Fruit fly (Drosophila melanogaster): Measurements from ENCODE around the gene Arglu1.

Gene Arglu1

DNA sequence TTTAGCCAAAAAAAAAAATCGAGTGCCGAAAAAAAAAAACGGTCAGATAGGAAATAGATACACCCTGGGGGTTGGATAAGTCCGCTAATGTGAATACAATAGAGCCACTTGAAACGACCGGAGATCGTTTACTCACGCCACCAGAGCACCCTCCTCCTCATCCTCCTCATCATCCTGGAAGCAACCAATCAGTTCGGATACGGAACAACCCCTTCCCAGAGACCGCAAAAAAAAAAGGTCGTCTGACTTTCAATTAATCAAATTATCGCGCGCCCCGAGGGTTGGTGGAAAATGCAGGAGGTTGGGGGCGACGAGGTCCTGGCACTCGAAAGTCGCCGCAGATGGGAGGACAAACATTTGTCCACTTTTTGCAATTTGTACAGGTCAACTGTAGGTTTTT is 34.7 kb upstream of the Arglu1 start:
- no peak for TF ChIP-seq rn (GFP tag; IDR thresholded peaks at IDR 0.05)
- TF ChIP-seq CG8159 (tag; optimal IDR thresholded peaks at IDR 0.05): no peak
- TF ChIP-seq CG17806 (tag; optimal IDR thresholded peaks at IDR 0.05): no peak
- no peak for TF ChIP-seq CG12605 (GFP tag; IDR thresholded peaks at IDR 0.05)
- TF ChIP-seq CG10348 (GFP tag; IDR thresholded peaks at IDR 0.05): no peak
- no peak for TF ChIP-seq CG15710 (tag; optimal IDR thresholded peaks at IDR 0.05)
- no peak for TF ChIP-seq Ets98B (GFP tag; IDR thresholded peaks at IDR 0.05)
- no peak for TF ChIP-seq CG34367 (tag; optimal IDR thresholded peaks at IDR 0.05)
- no peak for TF ChIP-seq CG4496 (GFP tag; IDR thresholded peaks at IDR 0.05)
- TF ChIP-seq D1 (tag; optimal IDR thresholded peaks at IDR 0.05): no peak
- TF ChIP-seq fd96Ca (GFP tag; IDR thresholded peaks at IDR 0.05): no peak

DNA sequence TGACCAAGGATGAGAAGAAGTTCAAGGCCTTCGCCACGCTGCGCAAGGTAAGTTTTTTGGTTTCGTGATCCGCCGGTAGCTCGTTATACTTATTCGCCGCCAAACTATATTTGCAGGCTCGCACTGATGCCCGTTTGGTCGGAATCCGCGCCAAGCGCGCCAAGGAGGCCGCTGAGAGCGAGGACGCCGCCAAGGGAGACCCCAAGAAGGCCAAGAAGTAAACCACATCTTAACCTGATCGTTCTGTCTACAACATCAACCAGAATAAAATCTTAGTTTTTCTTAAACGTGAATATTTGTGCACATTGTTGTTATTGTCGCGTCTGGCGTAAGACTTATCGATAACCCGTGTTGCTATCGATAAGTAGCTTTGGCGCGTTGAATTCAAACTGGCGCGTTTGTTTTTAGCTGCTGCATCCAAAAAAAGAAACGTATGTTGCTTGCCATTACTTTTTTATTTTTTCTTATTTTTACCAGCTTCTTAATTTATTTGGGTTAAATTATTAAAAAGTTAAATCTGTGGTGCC is 30.3 kb upstream of the Arglu1 start:
- TF ChIP-seq Snoo (tag; optimal IDR thresholded peaks at IDR 0.05) (no peak), CG12605 (GFP tag; IDR thresholded peaks at IDR 0.05) (no peak), fd96Ca (GFP tag; IDR thresholded peaks at IDR 0.05) (no peak), CG15710 (tag; optimal IDR thresholded peaks at IDR 0.05) (no peak), D1 (tag; optimal IDR thresholded peaks at IDR 0.05) (no peak), gl (tag; optimal IDR thresholded peaks at IDR 0.05) (no peak), CG9948 (tag; optimal IDR thresholded peaks at IDR 0.05) (no peak), CG17806 (tag; optimal IDR thresholded peaks at IDR 0.05) (no peak), CG4496 (GFP tag; IDR thresholded peaks at IDR 0.05) (no peak), CG32121 (GFP tag; IDR thresholded peaks at IDR 0.05) (no peak), CG8301 (tag; optimal IDR thresholded peaks at IDR 0.05) (no peak)

DNA sequence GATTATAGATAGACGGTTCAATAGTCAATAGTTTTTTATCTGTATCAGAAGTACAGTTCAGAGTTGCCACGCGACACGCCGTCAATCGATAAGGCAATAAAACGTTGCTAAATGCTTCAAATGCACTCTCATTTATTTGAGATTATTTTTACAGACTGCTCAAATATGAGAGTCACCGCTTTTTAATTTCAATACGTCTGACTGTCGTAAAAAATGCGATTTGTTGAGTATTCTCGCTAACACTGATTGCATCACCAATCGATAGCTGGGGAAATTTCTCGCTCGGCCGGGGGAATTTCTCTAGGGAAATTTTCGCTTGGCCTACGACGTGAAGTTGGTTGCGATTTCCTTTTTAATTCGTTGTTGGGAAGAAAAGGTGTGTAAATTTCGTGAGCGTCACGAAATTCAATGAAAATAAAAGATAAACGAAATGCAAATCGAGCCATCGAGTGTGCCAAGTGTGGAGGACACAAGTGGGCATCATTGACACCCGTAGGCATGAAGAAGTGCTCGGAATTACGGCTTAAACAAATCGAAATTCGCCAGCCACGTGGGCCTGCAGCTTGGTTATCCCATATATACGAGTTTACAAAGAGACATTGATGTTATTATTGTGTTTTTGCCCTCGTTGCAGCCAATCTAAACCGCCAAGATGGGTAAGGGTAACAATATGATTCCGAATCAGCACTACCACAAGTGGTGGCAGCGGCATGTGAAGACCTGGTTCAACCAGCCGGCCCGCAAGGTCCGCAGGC is 29.2 kb upstream of the Arglu1 start, which contains the start of the genes Dref and RpL13:
TSS of gene Dref (minus strand) at position 247 of the 755 bp plus-strand sequence.
TSS of gene RpL13 (plus strand) at position 331 of the 755 bp plus-strand sequence.
- TF ChIP-seq CG8159 (tag; optimal IDR thresholded peaks at IDR 0.05): peak; percentile 60
- no peak for TF ChIP-seq rn (GFP tag; IDR thresholded peaks at IDR 0.05)
- peak; percentile 78 for TF ChIP-seq gl (tag; optimal IDR thresholded peaks at IDR 0.05)
- peak; percentile 49 for TF ChIP-seq Ets98B (GFP tag; IDR thresholded peaks at IDR 0.05)
- peak; percentile 86 for TF ChIP-seq CG4496 (GFP tag; IDR thresholded peaks at IDR 0.05)
- peak; percentile 76 for TF ChIP-seq CG34367 (tag; optimal IDR thresholded peaks at IDR 0.05)
- TF ChIP-seq Snoo (tag; optimal IDR thresholded peaks at IDR 0.05): peak; percentile 89
- no peak for TF ChIP-seq Pif1B (GFP tag; optimal IDR thresholded peaks at IDR 0.05)
- peak; percentile 24 for TF ChIP-seq CG9948 (tag; optimal IDR thresholded peaks at IDR 0.05)
- peak; percentile 11 for TF ChIP-seq EcR (GFP tag; optimal IDR thresholded peaks at IDR 0.05)
- peak; percentile 51 for TF ChIP-seq CG8301 (tag; optimal IDR thresholded peaks at IDR 0.05)
- TF ChIP-seq Pif1A (GFP tag; optimal IDR thresholded peaks at IDR 0.05): no peak
- TF ChIP-seq CG13204 (GFP tag; optimal IDR thresholded peaks at IDR 0.05): no peak
- TF ChIP-seq CG17806 (tag; optimal IDR thresholded peaks at IDR 0.05): peak; percentile 38
- peak; percentile 74 for TF ChIP-seq CG15710 (tag; optimal IDR thresholded peaks at IDR 0.05)
- TF ChIP-seq CG12605 (GFP tag; IDR thresholded peaks at IDR 0.05): peak; percentile 77
- no peak for TF ChIP-seq CG14655 (GFP tag; optimal IDR thresholded peaks at IDR 0.05)
- peak; percentile 35; the same call in 1 of the 2 replicates for TF ChIP-seq CG32121 (GFP tag; IDR thresholded peaks at IDR 0.05)
- no peak for TF ChIP-seq D1 (tag; optimal IDR thresholded peaks at IDR 0.05)
- peak; percentile 57 for TF ChIP-seq fd96Ca (GFP tag; IDR thresholded peaks at IDR 0.05)
- TF ChIP-seq CG10348 (GFP tag; IDR thresholded peaks at IDR 0.05): no peak

- TF ChIP-seq CG17806 (tag; optimal IDR thresholded peaks at IDR 0.05): peak; percentile 0
- TF ChIP-seq CG8159 (tag; optimal IDR thresholded peaks at IDR 0.05): peak; percentile 7
- no peak for TF ChIP-seq Snoo (tag; optimal IDR thresholded peaks at IDR 0.05)
- TF ChIP-seq CG12605 (GFP tag; IDR thresholded peaks at IDR 0.05): no peak
These were observed 25.7 kb upstream of the Arglu1 start, which contains the start of gene CG5850 for dm6 chr2L:9963603-9964042. Gene CG5850, minus strand, starts transcription at chr2L:9963949.

- TF ChIP-seq EcR (GFP tag; optimal IDR thresholded peaks at IDR 0.05): peak; percentile 47
- no peak for TF ChIP-seq rn (GFP tag; IDR thresholded peaks at IDR 0.05)
- no peak for TF ChIP-seq CG13204 (GFP tag; optimal IDR thresholded peaks at IDR 0.05)
These were observed 22.8 kb upstream of the Arglu1 start for dm6 chr2L:9960758-9961157.

- TF ChIP-seq CG12605 (GFP tag; IDR thresholded peaks at IDR 0.05) (peak; percentile 91), CG14655 (GFP tag; optimal IDR thresholded peaks at IDR 0.05) (no peak), D1 (tag; optimal IDR thresholded peaks at IDR 0.05) (no peak), gl (tag; optimal IDR thresholded peaks at IDR 0.05) (peak; percentile 63), CG10348 (GFP tag; IDR thresholded peaks at IDR 0.05) (0 out of 2 replicates have a peak, but pooled peaks have one; percentile 35), CG15710 (tag; optimal IDR thresholded peaks at IDR 0.05) (peak; percentile 90), CG9948 (tag; optimal IDR thresholded peaks at IDR 0.05) (peak; percentile 94), EcR (GFP tag; optimal IDR thresholded peaks at IDR 0.05) (peak; percentile 32), CG34367 (tag; optimal IDR thresholded peaks at IDR 0.05) (peak; percentile 89), CG32121 (GFP tag; IDR thresholded peaks at IDR 0.05) (peak; percentile 94), Pif1B (GFP tag; optimal IDR thresholded peaks at IDR 0.05) (no peak), CG8159 (tag; optimal IDR thresholded peaks at IDR 0.05) (peak; percentile 95), Pif1A (GFP tag; optimal IDR thresholded peaks at IDR 0.05) (no peak), CG4496 (GFP tag; IDR thresholded peaks at IDR 0.05) (peak; percentile 94), Snoo (tag; optimal IDR thresholded peaks at IDR 0.05) (peak; percentile 87), CG13204 (GFP tag; optimal IDR thresholded peaks at IDR 0.05) (no peak), fd96Ca (GFP tag; IDR thresholded peaks at IDR 0.05) (no peak), CG17806 (tag; optimal IDR thresholded peaks at IDR 0.05) (peak; percentile 95), rn (GFP tag; IDR thresholded peaks at IDR 0.05) (peak; percentile 91), CG8301 (tag; optimal IDR thresholded peaks at IDR 0.05) (peak; percentile 90), Ets98B (GFP tag; IDR thresholded peaks at IDR 0.05) (peak; percentile 89)
These were observed 19.2 kb upstream of the Arglu1 start, which contains the start of the genes CG4658 and CG5846 for dm6 chr2L:9956993-9957652. Gene CG4658, plus strand, starts transcription at chr2L:9957132. Gene CG5846, minus strand, starts transcription at chr2L:9957237.
